Worm (Caenorhabditis elegans): ENCODE measurements around the gene hch-1.

ce11 chrX:14695892-14696291 is 3.9 kb downstream of the hch-1 start:
- TF ChIP-seq flt-1 (GFP tag; IDR thresholded peaks at IDR 0.05) (no peak), cog-1 (tag; optimal IDR thresholded peaks at IDR 0.05) (no peak), ztf-29 (GFP tag; IDR thresholded peaks at IDR 0.05) (no peak), klf-2 (GFP tag; conservative IDR thresholded peaks at IDR 0.05) (no peak), ztf-23 (GFP tag; IDR thresholded peaks at IDR 0.05) (no peak), T22C8.4 (GFP tag; IDR thresholded peaks at IDR 0.05) (no peak)
